Worm (Caenorhabditis elegans) whole organism, L3 larva: ENCODE results near the gene T04F3.5.
A peak's percentile ranks its signal among the peaks of the same experiment; 100 is the strongest.

Experiments used
- R02D3.7 ChIP-seq: fragments of 150-350 bp; optimal IDR thresholded peaks from 2 replicates; lab custom pipeline; 2014; ENCODE audit warnings: missing biosample characterization, missing genetic modification characterization
- daf-12 ChIP-seq: fragments of 150-350 bp; optimal IDR thresholded peaks from 2 replicates; lab custom pipeline; 2014; ENCODE audit warnings: missing biosample characterization, missing genetic modification reagents, missing genetic modification characterization
- elt-3 ChIP-seq, 3 experiments: fragments of 150-350 bp in 1 of 3; sonication (generic microtip) in 2 of 3; optimal IDR thresholded peaks; 2 replicates in 2 of 3; 4 replicates in 1 of 3; lab custom pipeline; 2014 to 2017; ENCODE audit warnings: missing biosample characterization in 3 of 3, missing genetic modification characterization in 3 of 3
- lin-39 ChIP-seq: fragments of 150-350 bp; optimal IDR thresholded peaks from 2 replicates; lab custom pipeline; 2018; ENCODE audit warnings: missing biosample characterization, missing genetic modification reagents, missing genetic modification characterization
- mdl-1 ChIP-seq: fragments of 150-350 bp; optimal IDR thresholded peaks from 2 replicates; lab custom pipeline; 2014; ENCODE audit warnings: missing biosample characterization, missing genetic modification characterization
- nhr-11 ChIP-seq: fragments of 150-350 bp; optimal IDR thresholded peaks from 2 replicates; lab custom pipeline; 2014; ENCODE audit warnings: missing biosample characterization, missing genetic modification characterization
- nhr-237 ChIP-seq: fragments of 150-350 bp; optimal IDR thresholded peaks from 2 replicates; lab custom pipeline; 2014; ENCODE audit warnings: missing biosample characterization, missing genetic modification characterization
- skn-1 ChIP-seq: fragments of 150-350 bp; optimal IDR thresholded peaks from 2 replicates; lab custom pipeline; 2014; ENCODE audit warnings: missing biosample characterization, missing genetic modification characterization
- ztf-4 ChIP-seq: fragments of 150-350 bp; optimal IDR thresholded peaks from 2 replicates; lab custom pipeline; 2014; ENCODE audit warnings: missing biosample characterization, missing genetic modification characterization

DNA sequence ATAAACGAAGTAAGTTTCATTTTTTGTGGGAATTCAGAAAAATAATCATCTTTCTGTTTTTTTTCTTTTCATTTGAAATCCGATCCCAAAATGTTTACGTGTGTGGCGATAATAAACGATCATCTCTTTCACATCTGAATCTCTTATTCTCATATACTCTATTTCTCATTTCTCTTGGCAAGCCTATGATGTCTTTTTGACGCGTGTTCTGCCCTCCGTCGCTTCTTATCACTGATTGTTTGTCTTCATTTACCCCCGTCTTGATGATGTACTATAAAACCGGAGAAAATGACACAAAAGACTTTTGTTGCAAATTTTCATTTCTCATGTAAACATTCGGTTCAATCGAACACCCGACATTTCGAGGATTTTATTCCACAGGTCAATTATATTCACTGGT is 17.4 kb downstream of the T04F3.5 start:
- TF ChIP-seq nhr-237 (tag; lab: Kevin White, UChicago), result no peak
- TF ChIP-seq lin-39 (tag; lab: Kevin White, UChicago), result no peak
- no peak for TF ChIP-seq ztf-4
- TF ChIP-seq R02D3.7, result no peak
- TF ChIP-seq skn-1 (tag; lab: Kevin White, UChicago), result no peak
- TF ChIP-seq elt-3 (tag; optimal IDR thresholded peaks at IDR 0.05; lab: Kevin White, UChicago), result peak in 1 of 3 experiments; percentile 42
- no peak for TF ChIP-seq daf-12 (tag; lab: Kevin White, UChicago)
- TF ChIP-seq nhr-11, result no peak
- TF ChIP-seq mdl-1 (tag; lab: Kevin White, UChicago), result no peak
